Worm (Caenorhabditis elegans) whole organism, early embryonic: ENCODE results near the gene dyn-1.

Experiments
- B0310.2 ChIP-seq: sonication (generic microtip); optimal IDR thresholded peaks from 2 replicates; lab custom pipeline; 2016; ENCODE audit warnings: mild to moderate bottlenecking, missing genetic modification characterization, missing compliant biosample characterization
- F13C5.2 ChIP-seq: sonication (generic microtip); optimal IDR thresholded peaks from 2 replicates; lab custom pipeline; 2017; ENCODE audit warnings: mild to moderate bottlenecking, missing genetic modification characterization, inconsistent platforms, missing compliant biosample characterization
- ama-1 ChIP-seq: fragments of 150-350 bp; optimal IDR thresholded peaks from 2 replicates; lab custom pipeline; 2014
- ceh-13 ChIP-seq: fragments of 200-800 bp; sonication (Bioruptor generic); optimal IDR thresholded peaks from 2 replicates; lab custom pipeline; 2018; ENCODE audit warnings: mild to moderate bottlenecking, missing genetic modification characterization, missing compliant biosample characterization
- ceh-36 ChIP-seq: sonication (generic microtip); optimal IDR thresholded peaks from 2 replicates; lab custom pipeline; 2016; ENCODE audit warnings: missing genetic modification characterization, inconsistent platforms, missing compliant biosample characterization
- flt-1 ChIP-seq: fragments of 200-800 bp; sonication (Bioruptor generic); IDR thresholded peaks from 2 replicates; pipeline ENCODE4 v1.3.6; 2022; ENCODE audit warnings: missing genetic modification characterization, missing compliant biosample characterization
- hmbx-1 ChIP-seq: sonication (generic microtip); optimal IDR thresholded peaks from 2 replicates; lab custom pipeline; 2016; ENCODE audit warnings: mild to moderate bottlenecking, missing genetic modification characterization, missing compliant biosample characterization
- hmg-4 ChIP-seq: fragments of 200-800 bp; sonication (Bioruptor generic); optimal IDR thresholded peaks from 2 replicates; lab custom pipeline; 2018; ENCODE audit warnings: mild to moderate bottlenecking, missing genetic modification characterization, missing compliant biosample characterization
- hnd-1 ChIP-seq: sonication (generic microtip); optimal IDR thresholded peaks from 2 replicates; lab custom pipeline; 2016; ENCODE audit warnings: missing genetic modification characterization, missing compliant biosample characterization
- sea-1 ChIP-seq: fragments of 200-800 bp; sonication (Bioruptor generic); conservative IDR thresholded peaks from 2 replicates; pipeline ENCODE4 v1.3.6; 2022; ENCODE audit warnings: missing genetic modification characterization, missing compliant biosample characterization
- tbx-37 ChIP-seq: fragments of 200-800 bp; sonication (Bioruptor generic); conservative IDR thresholded peaks from 2 replicates; pipeline ENCODE4 v1.3.6; 2022; ENCODE audit warnings: missing genetic modification reagents, missing genetic modification characterization, missing compliant biosample characterization

Gene dyn-1

ce11 chrX:15621001-15621400, 52.3 kb downstream of the dyn-1 start:
- no peak for TF ChIP-seq flt-1
- no peak for TF ChIP-seq F13C5.2 (tag; lab: Kevin White, UChicago)
- no peak for TF ChIP-seq B0310.2 (tag; lab: Kevin White, UChicago)
- no peak for TF ChIP-seq ceh-13 (GFP tag; lab: Kevin White, UChicago)
- TF ChIP-seq sea-1, result no peak
- no peak for TF ChIP-seq ceh-36
- no peak for TF ChIP-seq hmbx-1 (tag; lab: Kevin White, UChicago)
- no peak for TF ChIP-seq hmg-4 (GFP tag; lab: Kevin White, UChicago)

DNA sequence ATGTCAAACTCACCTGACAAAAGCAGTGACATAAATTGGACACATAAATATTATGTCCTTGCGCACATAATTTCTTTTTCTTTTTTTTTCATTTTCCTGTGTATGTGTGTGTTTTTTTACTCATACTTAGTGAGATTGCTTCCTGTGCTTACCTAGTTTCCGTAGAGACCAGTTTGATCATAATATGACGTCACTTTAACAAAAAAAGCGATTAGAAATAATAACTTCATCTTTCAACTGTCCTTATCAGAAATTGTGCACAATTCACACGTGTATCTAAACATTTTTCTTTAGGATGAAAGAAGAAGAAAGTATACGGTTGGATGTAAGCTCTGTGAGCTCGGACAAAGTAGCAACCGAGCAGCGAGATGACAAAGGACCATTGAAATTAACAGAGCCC, 53.4 kb downstream of the dyn-1 start:
- TF ChIP-seq hmg-4 (GFP tag; lab: Kevin White, UChicago), result no peak
- no peak for TF ChIP-seq sea-1
- no peak for TF ChIP-seq hnd-1 (tag; lab: Kevin White, UChicago)
- TF ChIP-seq hmbx-1 (tag; lab: Kevin White, UChicago), result no peak
- no peak for TF ChIP-seq ama-1 (lab: Kevin White, UChicago)
- no peak for TF ChIP-seq tbx-37 (GFP tag; lab: Robert Waterston, UW)
